Worm (Caenorhabditis elegans) whole organism, mixed stage, embryonic: ENCODE data around the gene str-232.

Source experiments
- M03D4.4 ChIP-seq: sonication (generic microtip); optimal IDR thresholded peaks from 2 replicates; lab custom pipeline; 2017; ENCODE audit warnings: mild to moderate bottlenecking, missing genetic modification characterization, missing compliant biosample characterization
- bed-3 ChIP-seq: fragments of 200-800 bp; sonication (Bioruptor generic); optimal IDR thresholded peaks from 3 replicates; lab custom pipeline; 2018; ENCODE audit warnings: mild to moderate bottlenecking, missing genetic modification characterization, moderate library complexity, missing compliant biosample characterization
- blmp-1 ChIP-seq: fragments of 150-350 bp; optimal IDR thresholded peaks from 2 replicates; lab custom pipeline; 2014; ENCODE audit warnings: missing biosample characterization, missing genetic modification characterization
- ceh-39 ChIP-seq: fragments of 150-350 bp; optimal IDR thresholded peaks from 2 replicates; lab custom pipeline; 2014; ENCODE audit warnings: missing biosample characterization, missing genetic modification characterization
- ceh-43 ChIP-seq: fragments of 200-800 bp; sonication (Bioruptor generic); optimal IDR thresholded peaks from 2 replicates; lab custom pipeline; 2018; ENCODE audit warnings: mild to moderate bottlenecking, missing genetic modification characterization, moderate library complexity, missing compliant biosample characterization
- ceh-83 ChIP-seq: fragments of 200-800 bp; sonication (Bioruptor generic); optimal IDR thresholded peaks from 2 replicates; lab custom pipeline; 2018; ENCODE audit warnings: mild to moderate bottlenecking, missing genetic modification characterization, missing compliant biosample characterization
- ces-1 ChIP-seq: fragments of 150-350 bp; optimal IDR thresholded peaks from 2 replicates; lab custom pipeline; 2014; ENCODE audit warnings: missing biosample characterization, missing genetic modification reagents, missing genetic modification characterization
- cnd-1 ChIP-seq: fragments of 200-800 bp; sonication (Bioruptor generic); optimal IDR thresholded peaks from 2 replicates; lab custom pipeline; 2018; ENCODE audit warnings: mild to moderate bottlenecking, missing genetic modification characterization, missing compliant biosample characterization
- drap-1 ChIP-seq: fragments of 200-800 bp; sonication (Bioruptor generic); optimal IDR thresholded peaks from 3 replicates; lab custom pipeline; 2018; ENCODE audit warnings: mild to moderate bottlenecking, missing genetic modification characterization, missing compliant biosample characterization
- elt-1 ChIP-seq: sonication (generic microtip); optimal IDR thresholded peaks from 2 replicates; lab custom pipeline; 2017; ENCODE audit warnings: missing genetic modification characterization, mild to moderate bottlenecking, missing compliant biosample characterization, antibody characterized with exemption, moderate library complexity, borderline replicate concordance; ENCODE audit not compliant: insufficient read depth
- elt-3 ChIP-seq: fragments of 150-350 bp; optimal IDR thresholded peaks from 2 replicates; lab custom pipeline; 2014; ENCODE audit warnings: missing biosample characterization, missing genetic modification characterization
- flh-1 ChIP-seq: fragments of 200-800 bp; sonication (Bioruptor generic); optimal IDR thresholded peaks from 2 replicates; lab custom pipeline; 2018; ENCODE audit warnings: mild to moderate bottlenecking, missing genetic modification characterization, moderate library complexity, missing compliant biosample characterization
- ham-2 ChIP-seq: fragments of 200-800 bp; sonication (Bioruptor generic); optimal IDR thresholded peaks from 2 replicates; lab custom pipeline; 2018; ENCODE audit warnings: mild to moderate bottlenecking, missing genetic modification characterization, missing compliant biosample characterization
- hlh-1 ChIP-seq: fragments of 150-350 bp; optimal IDR thresholded peaks from 2 replicates; lab custom pipeline; 2014; ENCODE audit warnings: missing biosample characterization, missing genetic modification reagents, missing genetic modification characterization
- lin-13 ChIP-seq: fragments of 150-350 bp; optimal IDR thresholded peaks from 2 replicates; lab custom pipeline; 2014; ENCODE audit warnings: missing biosample characterization, missing genetic modification characterization
- lin-32 ChIP-seq: fragments of 200-800 bp; sonication (Bioruptor generic); optimal IDR thresholded peaks from 2 replicates; lab custom pipeline; 2018; ENCODE audit warnings: mild to moderate bottlenecking, missing genetic modification characterization, missing compliant biosample characterization
- lsy-2 ChIP-seq: fragments of 150-350 bp; optimal IDR thresholded peaks from 2 replicates; lab custom pipeline; 2014; ENCODE audit warnings: missing biosample characterization, missing genetic modification characterization
- mep-1 ChIP-seq: fragments of 150-350 bp; optimal IDR thresholded peaks from 2 replicates; lab custom pipeline; 2017; ENCODE audit warnings: missing biosample characterization, missing genetic modification reagents, missing genetic modification characterization, inconsistent platforms
- mls-2 ChIP-seq: sonication (generic microtip); optimal IDR thresholded peaks from 2 replicates; lab custom pipeline; 2016; ENCODE audit warnings: mild to moderate bottlenecking, missing genetic modification characterization, moderate library complexity, missing compliant biosample characterization
- nhr-12 ChIP-seq: fragments of 150-350 bp; optimal IDR thresholded peaks from 2 replicates; lab custom pipeline; 2014; ENCODE audit warnings: missing biosample characterization, missing genetic modification characterization
- nhr-2 ChIP-seq: fragments of 150-350 bp; optimal IDR thresholded peaks from 2 replicates; lab custom pipeline; 2014; ENCODE audit warnings: missing biosample characterization, missing genetic modification characterization
- nhr-237 ChIP-seq: fragments of 150-350 bp; optimal IDR thresholded peaks from 2 replicates; lab custom pipeline; 2014; ENCODE audit warnings: missing biosample characterization, missing genetic modification characterization
- nhr-76 ChIP-seq: sonication (generic microtip); optimal IDR thresholded peaks from 2 replicates; lab custom pipeline; 2017; ENCODE audit warnings: missing biosample characterization, missing genetic modification characterization
- pha-4 ChIP-seq: fragments of 150-350 bp; optimal IDR thresholded peaks from 2 replicates; lab custom pipeline; 2018; ENCODE audit warnings: missing biosample characterization, missing genetic modification reagents, missing genetic modification characterization
- sem-2 ChIP-seq: fragments of 200-800 bp; sonication (Bioruptor generic); optimal IDR thresholded peaks from 2 replicates; lab custom pipeline; 2018; ENCODE audit warnings: mild to moderate bottlenecking, missing genetic modification characterization, missing compliant biosample characterization
- snpc-4 ChIP-seq: fragments of 150-350 bp; optimal IDR thresholded peaks from 2 replicates; lab custom pipeline; 2014; ENCODE audit warnings: missing biosample characterization, missing genetic modification characterization
- sptf-1 ChIP-seq: sonication (generic microtip); optimal IDR thresholded peaks from 2 replicates; lab custom pipeline; 2017; ENCODE audit warnings: mild to moderate bottlenecking, missing genetic modification characterization, moderate library complexity, missing compliant biosample characterization
- tbx-8 ChIP-seq: fragments of 200-800 bp; sonication (Bioruptor generic); optimal IDR thresholded peaks from 2 replicates; lab custom pipeline; 2018; ENCODE audit warnings: mild to moderate bottlenecking, missing genetic modification characterization, moderate library complexity, missing compliant biosample characterization
- unc-120 ChIP-seq: sonication (generic microtip); optimal IDR thresholded peaks from 2 replicates; lab custom pipeline; 2017; ENCODE audit warnings: missing genetic modification characterization, missing compliant biosample characterization; ENCODE audit not compliant: poor library complexity, severe bottlenecking
- unc-39 ChIP-seq: fragments of 150-350 bp; optimal IDR thresholded peaks from 2 replicates; lab custom pipeline; 2014; ENCODE audit warnings: missing biosample characterization, missing genetic modification characterization
- unc-62 ChIP-seq: fragments of 150-350 bp; optimal IDR thresholded peaks from 2 replicates; lab custom pipeline; 2014; ENCODE audit warnings: missing biosample characterization, missing genetic modification reagents, missing genetic modification characterization
- zip-8 ChIP-seq: fragments of 150-350 bp; optimal IDR thresholded peaks from 2 replicates; lab custom pipeline; 2014; ENCODE audit warnings: missing biosample characterization, missing genetic modification characterization
- ztf-11 ChIP-seq: fragments of 150-350 bp; optimal IDR thresholded peaks from 2 replicates; lab custom pipeline; 2014; ENCODE audit warnings: missing biosample characterization, missing genetic modification characterization

The str-232 gene

DNA sequence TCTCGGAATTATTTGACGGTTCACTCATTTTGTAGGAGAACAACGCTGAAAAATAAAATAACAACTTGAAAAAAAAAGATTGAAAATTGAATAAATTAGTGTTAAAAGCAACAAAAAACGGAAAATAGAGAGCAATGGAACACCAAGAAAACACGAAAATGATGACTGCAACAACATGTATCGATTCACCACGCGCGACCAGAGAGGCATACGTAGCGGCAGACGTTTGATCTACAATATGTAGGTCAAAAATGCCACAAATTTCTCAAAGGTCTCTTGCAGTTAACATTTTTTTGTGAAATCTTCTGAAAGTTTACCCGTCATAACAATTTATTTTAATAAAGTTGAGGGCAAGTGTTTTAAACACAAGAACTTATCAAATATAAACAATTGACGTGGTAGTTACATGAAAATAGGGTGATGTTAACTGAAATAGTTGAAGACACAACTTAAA is 41.5 kb upstream of the str-232 start, which contains the start of gene F14H3.5:
F14H3.5 (minus strand) TSS at position 51 of the 454 bp plus-strand sequence.
- TF ChIP-seq unc-62 (GFP tag; lab: Kevin White, UChicago) (no peak), ham-2 (no peak), mep-1 (tag; lab: Kevin White, UChicago) (no peak), zip-8 (tag; lab: Kevin White, UChicago) (no peak), ceh-39 (tag; lab: Kevin White, UChicago) (no peak), sptf-1 (tag; lab: Kevin White, UChicago) (no peak), tbx-8 (GFP tag; lab: Kevin White, UChicago) (no peak), ceh-83 (no peak), blmp-1 (no peak), cnd-1 (no peak), snpc-4 (tag; lab: Kevin White, UChicago) (no peak), unc-120 (no peak), nhr-76 (tag; lab: Kevin White, UChicago) (no peak), pha-4 (no peak), flh-1 (no peak), ceh-43 (GFP tag; lab: Kevin White, UChicago) (no peak)
- TF ChIP-seq, all 35 proteins: peak for 0

DNA sequence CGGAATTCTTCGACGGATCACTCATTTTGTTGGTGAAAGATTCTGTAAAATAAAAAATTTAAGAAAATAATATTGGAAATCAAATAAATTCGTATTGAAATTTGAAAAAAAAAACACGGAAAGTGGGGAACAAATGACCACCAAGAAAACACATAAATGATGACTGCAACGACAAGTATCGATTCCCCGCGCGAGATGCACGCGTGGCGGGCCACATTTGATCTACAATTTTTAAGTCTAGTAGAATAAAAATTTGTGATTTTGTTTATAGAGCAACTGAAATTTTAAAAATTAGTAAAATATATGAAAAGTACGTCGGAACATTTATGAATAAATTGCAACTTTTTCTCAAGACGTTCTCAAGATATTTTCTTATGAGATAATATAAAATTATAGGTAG is 39.5 kb upstream of the str-232 start, which contains the start of gene F14H3.4:
F14H3.4 (minus strand) TSS at position 42 of the 400 bp plus-strand sequence.
- no peak for TF ChIP-seq ceh-39 (tag; lab: Kevin White, UChicago)
- TF ChIP-seq sptf-1 (tag; lab: Kevin White, UChicago), result no peak
- no peak for TF ChIP-seq pha-4
- TF ChIP-seq drap-1 (GFP tag; lab: Kevin White, UChicago), result no peak
- TF ChIP-seq mls-2 (tag; lab: Kevin White, UChicago), result no peak
- TF ChIP-seq ces-1 (GFP tag; lab: Kevin White, UChicago), result no peak
- no peak for TF ChIP-seq lin-32 (GFP tag; lab: Kevin White, UChicago)
- TF ChIP-seq unc-39, result no peak
- no peak for TF ChIP-seq blmp-1
- TF ChIP-seq nhr-12 (tag; lab: Kevin White, UChicago), result no peak
- TF ChIP-seq nhr-237 (tag; lab: Kevin White, UChicago), result no peak
- no peak for TF ChIP-seq zip-8 (tag; lab: Kevin White, UChicago)
- no peak for TF ChIP-seq tbx-8 (GFP tag; lab: Kevin White, UChicago)

DNA sequence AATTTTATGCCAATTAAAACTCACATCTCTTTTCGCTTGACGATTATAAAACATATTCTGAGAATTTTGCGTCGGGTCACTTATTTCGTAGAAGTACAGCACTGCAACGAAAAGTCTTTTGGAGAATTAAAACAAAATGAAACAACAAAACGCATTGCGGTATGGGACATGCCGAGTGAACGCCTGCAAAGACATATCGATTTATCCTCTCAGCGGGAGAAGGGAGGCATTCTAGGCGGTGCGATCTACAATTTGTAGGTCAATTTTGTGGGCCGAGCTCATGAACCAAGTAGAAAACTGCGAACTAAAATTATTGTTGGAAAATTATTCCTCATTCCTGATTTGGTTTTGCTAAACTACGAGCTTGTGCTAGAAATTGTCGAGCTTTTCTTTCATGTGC is 37.8 kb upstream of the str-232 start, which contains the start of gene F14H3.3:
F14H3.3 (minus strand) TSS at position 101 of the 400 bp plus-strand sequence.
- no peak for TF ChIP-seq mep-1 (tag; lab: Kevin White, UChicago)
- TF ChIP-seq pha-4, result no peak
- no peak for TF ChIP-seq zip-8 (tag; lab: Kevin White, UChicago)
- no peak for TF ChIP-seq nhr-2 (tag; lab: Kevin White, UChicago)
- no peak for TF ChIP-seq nhr-12 (tag; lab: Kevin White, UChicago)
- no peak for TF ChIP-seq unc-120
- no peak for TF ChIP-seq elt-3
- no peak for TF ChIP-seq elt-1 (tag; lab: Kevin White, UChicago)
- TF ChIP-seq nhr-237 (tag; lab: Kevin White, UChicago), result no peak
- TF ChIP-seq unc-62 (GFP tag; lab: Kevin White, UChicago), result no peak
- no peak for TF ChIP-seq lin-13 (tag; lab: Kevin White, UChicago)

DNA sequence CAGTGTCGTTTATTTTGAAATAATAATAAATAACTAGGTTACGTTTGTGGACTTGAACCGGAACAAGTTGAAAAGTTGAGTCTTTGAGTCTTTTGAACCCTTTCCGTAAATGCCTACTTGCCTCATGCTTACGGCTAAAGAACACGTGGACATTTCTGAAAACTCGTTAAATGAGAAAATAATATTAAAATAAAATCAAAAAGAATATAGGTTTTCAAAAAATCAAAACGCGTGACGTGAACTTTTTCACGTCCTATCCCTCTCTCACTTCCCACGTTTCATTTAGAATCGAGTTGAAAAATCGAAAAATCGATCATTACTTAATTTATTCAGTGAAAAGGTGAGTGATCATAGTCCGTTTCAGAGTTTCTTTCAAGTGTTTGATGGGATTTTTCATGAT is 33.6 kb upstream of the str-232 start, which contains the start of gene best-12:
best-12 (plus strand) TSS at position 301 of the 400 bp plus-strand sequence.
- TF ChIP-seq nhr-237 (tag; lab: Kevin White, UChicago) (no peak), ham-2 (no peak), bed-3 (GFP tag; lab: Kevin White, UChicago) (no peak), ceh-43 (GFP tag; lab: Kevin White, UChicago) (no peak), pha-4 (no peak), sptf-1 (tag; lab: Kevin White, UChicago) (no peak), blmp-1 (no peak), unc-39 (no peak), ztf-11 (tag; lab: Kevin White, UChicago) (no peak), nhr-2 (tag; lab: Kevin White, UChicago) (no peak), mep-1 (tag; lab: Kevin White, UChicago) (no peak), lin-32 (GFP tag; lab: Kevin White, UChicago) (no peak), sem-2 (no peak), cnd-1 (no peak), ces-1 (GFP tag; lab: Kevin White, UChicago) (no peak)

DNA sequence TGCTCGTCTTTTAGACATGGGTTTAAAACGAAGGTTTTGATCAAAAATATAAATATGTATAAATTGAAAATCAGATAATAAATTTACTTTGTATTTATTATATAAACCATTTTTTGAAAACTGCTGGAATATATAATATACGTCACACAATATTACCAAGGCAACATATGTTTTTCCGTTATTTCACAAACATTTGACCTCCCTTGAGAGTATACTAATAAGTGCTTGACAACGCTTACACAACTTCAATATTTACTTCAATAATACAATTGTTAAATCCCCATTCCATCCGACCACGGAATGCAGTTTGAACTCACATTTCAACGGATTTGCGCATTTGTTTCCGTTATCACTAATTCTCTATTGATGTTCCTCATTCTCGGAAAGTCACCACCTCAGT is 32.0 kb upstream of the str-232 start, which contains the start of gene str-198:
str-198 (plus strand) TSS at position 301 of the 400 bp plus-strand sequence.
- TF ChIP-seq sptf-1 (tag; lab: Kevin White, UChicago) (no peak), elt-3 (no peak), drap-1 (GFP tag; lab: Kevin White, UChicago) (no peak), snpc-4 (tag; lab: Kevin White, UChicago) (no peak), ces-1 (GFP tag; lab: Kevin White, UChicago) (no peak), bed-3 (GFP tag; lab: Kevin White, UChicago) (no peak), M03D4.4 (tag; lab: Kevin White, UChicago) (no peak), ceh-83 (no peak), unc-120 (no peak), ham-2 (no peak), blmp-1 (no peak), elt-1 (tag; lab: Kevin White, UChicago) (no peak), sem-2 (no peak), lin-13 (tag; lab: Kevin White, UChicago) (no peak), ztf-11 (tag; lab: Kevin White, UChicago) (no peak), nhr-237 (tag; lab: Kevin White, UChicago) (no peak), flh-1 (no peak), hlh-1 (no peak), zip-8 (tag; lab: Kevin White, UChicago) (no peak), lsy-2 (tag; lab: Kevin White, UChicago) (no peak)
